Worm (Caenorhabditis elegans): ENCODE results near the gene K06A9.3.
"Not testable (repeated sequence)": the region's sequence is repeated elsewhere in the genome, so short reads cannot be mapped to it uniquely, and the experiment has no call there.

DNA sequence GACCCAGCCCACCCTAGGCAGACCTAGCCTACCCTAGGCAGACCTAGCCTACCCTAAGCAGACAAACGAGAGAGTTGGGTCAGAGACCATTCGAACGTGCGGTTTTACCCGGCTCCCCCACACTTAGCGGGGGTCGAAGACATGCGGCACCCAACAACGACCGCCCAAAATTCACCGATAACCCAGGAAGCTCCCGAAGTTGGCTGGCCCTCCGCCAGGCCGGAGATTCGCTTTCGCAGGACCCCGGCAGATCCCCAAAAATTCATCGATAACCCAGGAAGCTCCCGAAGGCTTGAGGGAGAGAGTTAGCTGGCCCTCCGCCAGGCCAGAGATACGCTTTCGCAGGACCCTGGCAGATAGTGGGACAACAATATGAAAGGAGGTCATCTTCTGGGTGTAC is 26.3 kb downstream of the K06A9.3 start:
- TF ChIP-seq ceh-36 (tag; optimal IDR thresholded peaks at IDR 0.05); ama-1 (optimal IDR thresholded peaks at IDR 0.05); hmg-4 (GFP tag; optimal IDR thresholded peaks at IDR 0.05); tra-4 (tag; optimal IDR thresholded peaks at IDR 0.05); B0310.2 (tag; optimal IDR thresholded peaks at IDR 0.05); hmbx-1 (tag; optimal IDR thresholded peaks at IDR 0.05); F13C5.2 (tag; optimal IDR thresholded peaks at IDR 0.05); hnd-1 (tag; optimal IDR thresholded peaks at IDR 0.05); ets-7 (tag; optimal IDR thresholded peaks at IDR 0.05); ceh-13 (GFP tag; optimal IDR thresholded peaks at IDR 0.05): not testable (repeated sequence)
- TF ChIP-seq sea-1 (GFP tag; conservative IDR thresholded peaks at IDR 0.05): 0 out of 2 replicates have a peak, but pooled peaks have one; percentile 17
